Fruit fly (Drosophila melanogaster) whole organism, embryonic: Measurements from ENCODE around the gene CG5498.
A peak's percentile ranks its signal among the peaks of the same experiment; 100 is the strongest.

Experiments used
- Adf1 ChIP-seq: fragments of 200-800 bp; sonication (Bioruptor generic); IDR thresholded peaks from 2 replicates; pipeline ENCODE4 v1.3.6; 2022; ENCODE audit warnings: missing biosample characterization, missing genetic modification characterization
- Atf-2 ChIP-seq: fragments of 200-800 bp; sonication (Bioruptor generic); optimal IDR thresholded peaks from 2 replicates; lab custom pipeline; 2016; ENCODE audit warnings: missing biosample characterization, missing genetic modification characterization
- B-H1 ChIP-seq: fragments of 200-800 bp; sonication (Bioruptor generic); IDR thresholded peaks from 3 replicates; pipeline ENCODE4 v1.3.6; 2022; ENCODE audit warnings: missing biosample characterization, missing genetic modification characterization
- BtbVII ChIP-seq: fragments of 200-800 bp; sonication (Bioruptor generic); optimal IDR thresholded peaks from 3 replicates; lab custom pipeline; 2017; ENCODE audit warnings: missing biosample characterization, mild to moderate bottlenecking, missing genetic modification characterization
- CG10462 ChIP-seq: fragments of 200-800 bp; sonication (Bioruptor generic); optimal IDR thresholded peaks from 2 replicates; lab custom pipeline; 2016; ENCODE audit warnings: missing biosample characterization, missing genetic modification characterization
- CG12104 ChIP-seq: fragments of 200-800 bp; sonication (Bioruptor generic); optimal IDR thresholded peaks from 3 replicates; lab custom pipeline; 2016; ENCODE audit warnings: missing biosample characterization, missing genetic modification characterization
- CG14667 ChIP-seq: fragments of 200-800 bp; sonication (Bioruptor generic); IDR thresholded peaks from 2 replicates; pipeline ENCODE4 v1.3.6; 2022; ENCODE audit warnings: missing biosample characterization, missing genetic modification characterization
- CG16863 ChIP-seq: fragments of 200-800 bp; sonication (Bioruptor generic); optimal IDR thresholded peaks from 3 replicates; lab custom pipeline; 2016; ENCODE audit warnings: missing biosample characterization, missing genetic modification characterization
- CG2202 ChIP-seq: fragments of 200-800 bp; sonication (Bioruptor generic); optimal IDR thresholded peaks from 2 replicates; lab custom pipeline; 2018; ENCODE audit warnings: missing biosample characterization, mild to moderate bottlenecking, missing genetic modification characterization
- CG2889 ChIP-seq: fragments of 200-800 bp; sonication (Bioruptor generic); IDR thresholded peaks from 3 replicates; pipeline ENCODE4 v1.3.6; 2022; ENCODE audit warnings: missing biosample characterization, missing genetic modification characterization
- CG31365 ChIP-seq: fragments of 200-800 bp; sonication (Bioruptor generic); optimal IDR thresholded peaks from 2 replicates; lab custom pipeline; 2018; ENCODE audit warnings: missing biosample characterization, mild to moderate bottlenecking, missing genetic modification characterization
- CG31388 ChIP-seq: fragments of 200-800 bp; sonication (Bioruptor generic); optimal IDR thresholded peaks from 2 replicates; lab custom pipeline; 2016; ENCODE audit warnings: missing biosample characterization, missing genetic modification characterization
- CG3407 ChIP-seq: fragments of 200-800 bp; sonication (Bioruptor generic); optimal IDR thresholded peaks from 2 replicates; lab custom pipeline; 2018; ENCODE audit warnings: missing biosample characterization, mild to moderate bottlenecking, missing genetic modification characterization
- CG34376 ChIP-seq: fragments of 200-800 bp; sonication (Bioruptor generic); optimal IDR thresholded peaks from 2 replicates; lab custom pipeline; 2018; ENCODE audit warnings: missing biosample characterization, mild to moderate bottlenecking, missing genetic modification characterization
- CG5245 ChIP-seq: fragments of 200-800 bp; sonication (Bioruptor generic); optimal IDR thresholded peaks from 3 replicates; lab custom pipeline; 2016; ENCODE audit warnings: missing biosample characterization, missing genetic modification characterization
- CG5953 ChIP-seq: fragments of 200-800 bp; sonication (Bioruptor generic); IDR thresholded peaks from 2 replicates; pipeline ENCODE4 v1.3.6; 2022; ENCODE audit warnings: missing biosample characterization, missing genetic modification characterization
- Camta ChIP-seq: fragments of 200-800 bp; sonication (Bioruptor generic); optimal IDR thresholded peaks from 2 replicates; lab custom pipeline; 2016; ENCODE audit warnings: missing biosample characterization, missing genetic modification characterization
- CrebB ChIP-seq: fragments of 200-800 bp; sonication (Bioruptor generic); optimal IDR thresholded peaks from 3 replicates; lab custom pipeline; 2018; ENCODE audit warnings: missing biosample characterization, mild to moderate bottlenecking, missing genetic modification characterization
- Dad ChIP-seq: fragments of 200-800 bp; sonication (Bioruptor generic); optimal IDR thresholded peaks from 3 replicates; lab custom pipeline; 2016; ENCODE audit warnings: missing biosample characterization, missing genetic modification characterization
- Dek ChIP-seq: fragments of 200-800 bp; sonication (Bioruptor generic); optimal IDR thresholded peaks from 3 replicates; lab custom pipeline; 2019; ENCODE audit warnings: missing biosample characterization, mild to moderate bottlenecking, missing genetic modification characterization, moderate library complexity
- Doc2 ChIP-seq: fragments of 200-800 bp; sonication (Bioruptor generic); IDR thresholded peaks from 2 replicates; pipeline ENCODE4 v1.3.6; 2022; ENCODE audit warnings: missing biosample characterization, missing genetic modification characterization
- Dref ChIP-seq: fragments of 200-800 bp; sonication (Bioruptor generic); IDR thresholded peaks from 2 replicates; pipeline ENCODE4 v1.3.6; 2022; ENCODE audit warnings: missing biosample characterization, missing genetic modification characterization
- ERR ChIP-seq: fragments of 200-800 bp; sonication (Bioruptor generic); optimal IDR thresholded peaks from 2 replicates; lab custom pipeline; 2016; ENCODE audit warnings: missing biosample characterization, missing genetic modification characterization
- MESR4 ChIP-seq: fragments of 200-800 bp; sonication (Bioruptor generic); optimal IDR thresholded peaks from 2 replicates; lab custom pipeline; 2018; ENCODE audit warnings: missing biosample characterization, mild to moderate bottlenecking, missing genetic modification characterization, moderate library complexity
- Mad ChIP-seq: fragments of 200-800 bp; sonication (Bioruptor generic); optimal IDR thresholded peaks from 2 replicates; lab custom pipeline; 2016; ENCODE audit warnings: missing biosample characterization, missing genetic modification characterization
- Mes4 ChIP-seq: fragments of 200-800 bp; sonication (Bioruptor generic); optimal IDR thresholded peaks from 2 replicates; lab custom pipeline; 2016; ENCODE audit warnings: missing biosample characterization, missing genetic modification characterization
- Myb ChIP-seq: fragments of 200-800 bp; sonication (Bioruptor generic); optimal IDR thresholded peaks from 2 replicates; lab custom pipeline; 2016; ENCODE audit warnings: missing biosample characterization, missing genetic modification characterization
- NC2α ChIP-seq: fragments of 200-800 bp; sonication (Bioruptor generic); optimal IDR thresholded peaks from 2 replicates; lab custom pipeline; 2016; ENCODE audit warnings: missing biosample characterization, missing genetic modification characterization
- NK7.1 ChIP-seq: fragments of 200-800 bp; sonication (Bioruptor generic); optimal IDR thresholded peaks from 3 replicates; lab custom pipeline; 2016; ENCODE audit warnings: missing biosample characterization, missing genetic modification characterization
- Neu2 ChIP-seq: fragments of 200-800 bp; sonication (Bioruptor generic); optimal IDR thresholded peaks from 3 replicates; lab custom pipeline; 2016; ENCODE audit warnings: missing biosample characterization, missing genetic modification characterization, borderline replicate concordance
- Nf-YC ChIP-seq: fragments of 200-800 bp; optimal IDR thresholded peaks from 3 replicates; lab custom pipeline; 2019; ENCODE audit warnings: missing biosample characterization, mild to moderate bottlenecking, missing genetic modification characterization, moderate library complexity
- Oaz ChIP-seq: fragments of 200-800 bp; sonication (Bioruptor generic); IDR thresholded peaks from 2 replicates; pipeline ENCODE4 v1.3.6; 2022; ENCODE audit warnings: missing biosample characterization, missing genetic modification characterization
- Spps ChIP-seq: fragments of 200-800 bp; sonication (Bioruptor generic); optimal IDR thresholded peaks from 2 replicates; lab custom pipeline; 2018; ENCODE audit warnings: missing biosample characterization, mild to moderate bottlenecking, missing genetic modification characterization
- TFAM ChIP-seq: fragments of 200-800 bp; sonication (Bioruptor generic); optimal IDR thresholded peaks from 2 replicates; lab custom pipeline; 2017; ENCODE audit warnings: missing biosample characterization, missing genetic modification characterization, inconsistent platforms
- btn ChIP-seq: fragments of 200-800 bp; sonication (Bioruptor generic); optimal IDR thresholded peaks from 2 replicates; lab custom pipeline; 2016; ENCODE audit warnings: missing biosample characterization, missing genetic modification characterization
- dpn ChIP-seq, 2 experiments: fragments of 200-800 bp; sonication (Bioruptor generic); optimal IDR thresholded peaks; 3 replicates each; lab custom pipeline; 2016; ENCODE audit warnings: missing biosample characterization in 2 of 2, missing genetic modification characterization in 2 of 2
- eve ChIP-seq, 2 experiments: fragments of >200 bp; optimal IDR thresholded peaks; 2 replicates each; lab custom pipeline; 2017; ENCODE audit warnings: missing biosample characterization in 2 of 2, missing genetic modification characterization in 2 of 2
- exex ChIP-seq: fragments of 200-800 bp; sonication (Bioruptor generic); optimal IDR thresholded peaks from 4 replicates; lab custom pipeline; 2018; ENCODE audit warnings: missing biosample characterization, mild to moderate bottlenecking, missing genetic modification characterization, moderate library complexity
- jing ChIP-seq: fragments of 200-800 bp; sonication (Bioruptor generic); optimal IDR thresholded peaks from 2 replicates; lab custom pipeline; 2018; ENCODE audit warnings: missing biosample characterization, mild to moderate bottlenecking, missing genetic modification characterization
- knrl ChIP-seq: fragments of 200-800 bp; sonication (Bioruptor generic); IDR thresholded peaks from 3 replicates; pipeline ENCODE4 v1.3.6; 2022; ENCODE audit warnings: missing biosample characterization, missing genetic modification characterization; ENCODE audit not compliant: partially characterized antibody
- pb ChIP-seq: fragments of 200-800 bp; sonication (Bioruptor generic); optimal IDR thresholded peaks from 3 replicates; lab custom pipeline; 2016; ENCODE audit warnings: missing biosample characterization, missing genetic modification characterization
- rib ChIP-seq: fragments of 200-800 bp; sonication (Bioruptor generic); IDR thresholded peaks from 2 replicates; pipeline ENCODE4 v1.3.6; 2022; ENCODE audit warnings: missing biosample characterization, missing genetic modification characterization
- run ChIP-seq: fragments of 200-800 bp; sonication (Bioruptor generic); optimal IDR thresholded peaks from 3 replicates; lab custom pipeline; 2018; ENCODE audit warnings: missing biosample characterization, mild to moderate bottlenecking, missing genetic modification characterization
- salm ChIP-seq: fragments of 200-800 bp; sonication (Bioruptor generic); optimal IDR thresholded peaks from 2 replicates; lab custom pipeline; 2018; ENCODE audit warnings: missing biosample characterization, mild to moderate bottlenecking, missing genetic modification characterization
- sd ChIP-seq: fragments of 200-800 bp; sonication (Bioruptor generic); optimal IDR thresholded peaks from 3 replicates; lab custom pipeline; 2018; ENCODE audit warnings: missing biosample characterization, mild to moderate bottlenecking, missing genetic modification characterization, moderate library complexity
- sens ChIP-seq: fragments of 200-800 bp; sonication (Bioruptor generic); peaks from one replicate; lab custom pipeline; 2016; ENCODE audit warnings: missing biosample characterization, missing genetic modification characterization
- slou ChIP-seq: fragments of 200-800 bp; sonication (Bioruptor generic); optimal IDR thresholded peaks from 3 replicates; lab custom pipeline; 2016; ENCODE audit warnings: missing biosample characterization, missing genetic modification characterization
- so ChIP-seq: fragments of 200-800 bp; sonication (Bioruptor generic); IDR thresholded peaks from 3 replicates; pipeline ENCODE4 v1.3.6; 2022; ENCODE audit warnings: missing biosample characterization, missing genetic modification characterization
- sr ChIP-seq: fragments of 200-800 bp; sonication (Bioruptor generic); IDR thresholded peaks from 3 replicates; pipeline ENCODE4 v1.3.6; 2022; ENCODE audit warnings: missing biosample characterization, missing genetic modification characterization
- trem ChIP-seq: fragments of 200-800 bp; optimal IDR thresholded peaks from 3 replicates; lab custom pipeline; 2019; ENCODE audit warnings: missing biosample characterization, mild to moderate bottlenecking, missing genetic modification characterization, moderate library complexity
- tup ChIP-seq: fragments of 200-800 bp; sonication (Bioruptor generic); optimal IDR thresholded peaks from 2 replicates; lab custom pipeline; 2016; ENCODE audit warnings: missing biosample characterization, mild to moderate bottlenecking, missing genetic modification characterization, moderate library complexity

Gene CG5498

dm6 chr3L:20347762-20348580, 35.9 kb downstream of the CG5498 start, which contains the start of the genes Rbbp5 and eRF1 (continued):
- peak; percentile 63; the same call in 2 of the 3 replicates for TF ChIP-seq B-H1 (GFP tag; lab: Robert Waterston, UW)
- peak; percentile 47 for TF ChIP-seq BtbVII
- peak; percentile 74 for TF ChIP-seq slou
- TF ChIP-seq so, result no peak
- TF ChIP-seq Dad (GFP tag; lab: Kevin White, UChicago), result peak; percentile 54
- TF ChIP-seq CG14667 (GFP tag; lab: Robert Waterston, UW), result no peak
- TF ChIP-seq CG5245 (GFP tag; lab: Kevin White, UChicago), result peak; percentile 52
- TF ChIP-seq Myb, result peak; percentile 18
- peak; percentile 93 for TF ChIP-seq knrl (GFP tag; lab: Robert Waterston, UW)
- TF ChIP-seq CG31365 (tag; lab: Kevin White, UChicago), result no peak
- TF ChIP-seq NC2α, result no peak
- TF ChIP-seq salm (tag; lab: Kevin White, UChicago), result no peak
- TF ChIP-seq Mes4, result peak; percentile 40
- TF ChIP-seq Mad (GFP tag; lab: Kevin White, UChicago), result peak; percentile 54
- peak; percentile 62 to 80 for TF ChIP-seq dpn (GFP tag; optimal IDR thresholded peaks at IDR 0.05; lab: Kevin White, UChicago)
- no peak for TF ChIP-seq NK7.1 (GFP tag; lab: Kevin White, UChicago)
- TF ChIP-seq Oaz (GFP tag; lab: Robert Waterston, UW), result peak; percentile 69
- peak; percentile 65 for TF ChIP-seq CG31388 (GFP tag; lab: Kevin White, UChicago)
- TF ChIP-seq CG5953 (GFP tag; lab: Robert Waterston, UW), result peak; percentile 60; the same call in 1 of the 2 replicates
- peak; percentile 75 for TF ChIP-seq Nf-YC (tag; lab: Kevin White, UChicago)
- TF ChIP-seq Dref (GFP tag; lab: Robert Waterston, UW), result peak; percentile 92
- TF ChIP-seq Camta (GFP tag; lab: Kevin White, UChicago), result peak; percentile 30
- no peak for TF ChIP-seq sd
- no peak for TF ChIP-seq Doc2 (GFP tag; lab: Robert Waterston, UW)
- no peak for TF ChIP-seq rib (GFP tag; lab: Robert Waterston, UW)
- TF ChIP-seq Neu2 (GFP tag; lab: Kevin White, UChicago), result no peak
- peak; percentile 72 for TF ChIP-seq Dek (tag; lab: Kevin White, UChicago)
- peak; percentile 24 for TF ChIP-seq CG34376 (GFP tag; lab: Kevin White, UChicago)
- TF ChIP-seq CG16863 (GFP tag; lab: Kevin White, UChicago), result peak; percentile 32
- peak; percentile 88 for TF ChIP-seq MESR4 (GFP tag; lab: Kevin White, UChicago)
- TF ChIP-seq CG12104 (GFP tag; lab: Kevin White, UChicago), result peak; percentile 60
- no peak for TF ChIP-seq btn (GFP tag; lab: Kevin White, UChicago)
- TF ChIP-seq exex (tag; lab: Kevin White, UChicago), result peak; percentile 28
- TF ChIP-seq Adf1 (GFP tag; lab: Robert Waterston, UW), result no peak
- no peak for TF ChIP-seq CG2889 (GFP tag; lab: Robert Waterston, UW)
- TF ChIP-seq ERR, result peak; percentile 16
- no peak for TF ChIP-seq run (tag; lab: Kevin White, UChicago)
- no peak for TF ChIP-seq CG3407 (GFP tag; lab: Kevin White, UChicago)
- TF ChIP-seq pb (GFP tag; lab: Kevin White, UChicago), result no peak
- TF ChIP-seq TFAM, result no peak
- TF ChIP-seq sens, result peak; percentile 85
- TF ChIP-seq Spps (tag; lab: Kevin White, UChicago), result peak; percentile 38
- no peak for TF ChIP-seq tup (GFP tag; lab: Kevin White, UChicago)
- peak; percentile 80 for TF ChIP-seq trem
- no peak for TF ChIP-seq jing (GFP tag; lab: Kevin White, UChicago)
- TF ChIP-seq eve (GFP tag; optimal IDR thresholded peaks at IDR 0.05; lab: Kevin White, UChicago), result no peak
- no peak for TF ChIP-seq CG10462 (GFP tag; lab: Kevin White, UChicago)
- no peak for TF ChIP-seq sr (GFP tag; lab: Robert Waterston, UW)
- TF ChIP-seq CG2202, result no peak
- TF ChIP-seq CrebB (tag; lab: Kevin White, UChicago), result no peak
- TF ChIP-seq Atf-2, result peak; percentile 28
